Worm (Caenorhabditis elegans): ENCODE data around the gene nlp-58.

The nlp-58 gene

ce11 chrV:9922481-9922880 is 26.3 kb downstream of the nlp-58 start, which contains the start of gene C50H2.7:
TSS of gene C50H2.7 (plus strand) at chrV:9922781.
- no peak for TF ChIP-seq zag-1 (tag; optimal IDR thresholded peaks at IDR 0.05)
- no peak for TF ChIP-seq sma-3 (GFP tag; optimal IDR thresholded peaks at IDR 0.05)
- TF ChIP-seq aly-2 (tag; optimal IDR thresholded peaks at IDR 0.05): no peak
- TF ChIP-seq gmeb-1 (tag; optimal IDR thresholded peaks at IDR 0.05): no peak
- no peak for TF ChIP-seq nhr-129 (tag; optimal IDR thresholded peaks at IDR 0.05)
- TF ChIP-seq sem-4 (tag; optimal IDR thresholded peaks at IDR 0.05): no peak
- no peak for TF ChIP-seq nhr-11 (tag; optimal IDR thresholded peaks at IDR 0.05)

ce11 chrV:9921288-9921687 is 27.5 kb downstream of the nlp-58 start, which contains the start of gene ceh-75:
TSS of gene ceh-75 (plus strand) at chrV:9921337.
- no peak for TF ChIP-seq unc-62 (GFP tag; optimal IDR thresholded peaks at IDR 0.05)
- TF ChIP-seq egl-27 (tag; optimal IDR thresholded peaks at IDR 0.05): no peak
- no peak for TF ChIP-seq ztf-4 (tag; optimal IDR thresholded peaks at IDR 0.05)
- TF ChIP-seq ceh-16 (tag; optimal IDR thresholded peaks at IDR 0.05): no peak
- TF ChIP-seq Y55F3AM.14 (GFP tag; optimal IDR thresholded peaks at IDR 0.05): no peak
- no peak for TF ChIP-seq mdl-1 (tag; optimal IDR thresholded peaks at IDR 0.05)
- TF ChIP-seq C34F6.9 (tag; optimal IDR thresholded peaks at IDR 0.05): no peak

ce11 chrV:9918410-9918809 is 30.3 kb downstream of the nlp-58 start, which contains the start of gene C50H2.5:
TSS of gene C50H2.5 (plus strand) at chrV:9918710.
- TF ChIP-seq nhr-6 (tag; optimal IDR thresholded peaks at IDR 0.05) (no peak), unc-39 (tag; optimal IDR thresholded peaks at IDR 0.05) (no peak), mbf-1 (tag; optimal IDR thresholded peaks at IDR 0.05) (no peak), nhr-237 (tag; optimal IDR thresholded peaks at IDR 0.05) (no peak), lin-13 (GFP tag; optimal IDR thresholded peaks at IDR 0.05) (no peak), nhr-12 (tag; optimal IDR thresholded peaks at IDR 0.05) (no peak), egl-27 (tag; optimal IDR thresholded peaks at IDR 0.05) (no peak), nhr-21 (tag; optimal IDR thresholded peaks at IDR 0.05) (no peak), ztf-11 (tag; optimal IDR thresholded peaks at IDR 0.05) (no peak), fos-1 (tag; optimal IDR thresholded peaks at IDR 0.05) (no peak), nhr-11 (tag; optimal IDR thresholded peaks at IDR 0.05) (no peak), elt-3 (tag; optimal IDR thresholded peaks at IDR 0.05) (no peak), zag-1 (tag; optimal IDR thresholded peaks at IDR 0.05) (no peak), mdl-1 (tag; optimal IDR thresholded peaks at IDR 0.05) (no peak), alr-1 (tag; optimal IDR thresholded peaks at IDR 0.05) (no peak), F13H6.1 (tag; optimal IDR thresholded peaks at IDR 0.05) (no peak), gmeb-1 (tag; optimal IDR thresholded peaks at IDR 0.05) (no peak), ZK546.5 (tag; optimal IDR thresholded peaks at IDR 0.05) (no peak)

DNA sequence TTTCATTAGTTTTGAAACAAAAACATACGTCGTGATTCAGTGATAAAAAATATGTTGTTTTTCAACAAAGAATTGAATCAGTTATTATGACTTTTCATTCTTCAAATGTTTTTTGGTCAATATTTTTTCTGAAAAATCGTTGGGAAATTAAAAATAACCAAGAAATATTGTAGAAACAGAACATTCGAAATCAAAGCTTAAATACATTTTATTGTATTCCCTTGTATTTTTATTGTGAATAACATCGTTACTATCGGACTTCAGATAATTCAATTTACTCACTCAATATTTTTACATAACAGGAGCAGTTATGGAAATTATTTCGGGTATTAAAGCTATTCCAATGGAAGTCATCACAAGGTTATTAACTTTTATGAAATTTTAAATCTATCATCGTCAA is 32.1 kb downstream of the nlp-58 start, which contains the start of gene C50H2.4:
Gene C50H2.4 (plus strand): TSS at position 301 of the 400 bp plus-strand sequence.
- no peak for TF ChIP-seq zag-1 (tag; optimal IDR thresholded peaks at IDR 0.05)
- no peak for TF ChIP-seq elt-3 (tag; optimal IDR thresholded peaks at IDR 0.05)
- no peak for TF ChIP-seq nhr-10 (tag; optimal IDR thresholded peaks at IDR 0.05)
- no peak for TF ChIP-seq snpc-4 (tag; optimal IDR thresholded peaks at IDR 0.05)
- TF ChIP-seq nhr-12 (tag; optimal IDR thresholded peaks at IDR 0.05): no peak
- no peak for TF ChIP-seq mab-5 (tag; optimal IDR thresholded peaks at IDR 0.05)
- TF ChIP-seq sma-9 (GFP tag; optimal IDR thresholded peaks at IDR 0.05): no peak
- no peak for TF ChIP-seq sma-9 (tag; optimal IDR thresholded peaks at IDR 0.05)
- TF ChIP-seq mdl-1 (tag; optimal IDR thresholded peaks at IDR 0.05): no peak
- no peak for TF ChIP-seq nhr-6 (tag; optimal IDR thresholded peaks at IDR 0.05)
- TF ChIP-seq lin-13 (GFP tag; optimal IDR thresholded peaks at IDR 0.05): no peak
- no peak for TF ChIP-seq crh-2 (tag; optimal IDR thresholded peaks at IDR 0.05)
- no peak for TF ChIP-seq nhr-11 (tag; optimal IDR thresholded peaks at IDR 0.05)
- no peak for TF ChIP-seq mbf-1 (tag; optimal IDR thresholded peaks at IDR 0.05)
- TF ChIP-seq nhr-23 (tag; optimal IDR thresholded peaks at IDR 0.05): no peak
- no peak for TF ChIP-seq ceh-82 (tag; optimal IDR thresholded peaks at IDR 0.05)
- TF ChIP-seq nhr-237 (tag; optimal IDR thresholded peaks at IDR 0.05): no peak
- TF ChIP-seq lin-11 (tag; optimal IDR thresholded peaks at IDR 0.05): no peak
- no peak for TF ChIP-seq ama-1 (optimal IDR thresholded peaks at IDR 0.05)

- TF ChIP-seq dmd-4 (tag; optimal IDR thresholded peaks at IDR 0.05) (no peak), mdl-1 (tag; optimal IDR thresholded peaks at IDR 0.05) (no peak), unc-55 (GFP tag; optimal IDR thresholded peaks at IDR 0.05) (peak; percentile 73), sma-3 (GFP tag; optimal IDR thresholded peaks at IDR 0.05) (no peak), egl-27 (tag; optimal IDR thresholded peaks at IDR 0.05) (no peak)
These were observed 33.7 kb downstream of the nlp-58 start, which contains the start of gene mec-9 for ce11 chrV:9915021-9915420. TSS of gene mec-9 (minus strand) at chrV:9915121.
